Fruit fly (Drosophila melanogaster) whole organism, adult: ENCODE measurements around the gene Ance-2.

Source experiments
- CG11617 ChIP-seq: fragments of 200-800 bp; sonication (Bioruptor generic); optimal IDR thresholded peaks from 2 replicates; lab custom pipeline; 2017; ENCODE audit warnings: mild to moderate bottlenecking, missing biosample characterization, missing genetic modification reagents, missing genetic modification characterization
- CG12768 ChIP-seq: fragments of 200-800 bp; sonication (Bioruptor generic); optimal IDR thresholded peaks from 2 replicates; lab custom pipeline; 2017; ENCODE audit warnings: missing biosample characterization, missing genetic modification characterization, mild to moderate bottlenecking, moderate library complexity, missing genetic modification reagents
- CG14711 ChIP-seq: fragments of 200-800 bp; sonication (Bioruptor generic); optimal IDR thresholded peaks from 2 replicates; lab custom pipeline; 2018; ENCODE audit warnings: missing biosample characterization, mild to moderate bottlenecking, missing genetic modification characterization, moderate library complexity
- CG1620 ChIP-seq: fragments of 200-800 bp; sonication (Bioruptor generic); optimal IDR thresholded peaks from 2 replicates; lab custom pipeline; 2016; ENCODE audit warnings: missing biosample characterization, missing genetic modification characterization
- CG33017 ChIP-seq: fragments of 200-800 bp; sonication (Bioruptor generic); optimal IDR thresholded peaks from 2 replicates; lab custom pipeline; 2018; ENCODE audit warnings: missing biosample characterization, mild to moderate bottlenecking, missing genetic modification characterization, moderate library complexity
- CG5204 ChIP-seq: fragments of 200-800 bp; sonication (Bioruptor generic); optimal IDR thresholded peaks from 2 replicates; lab custom pipeline; 2016; ENCODE audit warnings: missing biosample characterization, missing genetic modification characterization
- CG7045 ChIP-seq: fragments of 200-800 bp; sonication (Bioruptor generic); optimal IDR thresholded peaks from 2 replicates; lab custom pipeline; 2017; ENCODE audit warnings: missing biosample characterization, mild to moderate bottlenecking, missing genetic modification characterization
- CG7101 ChIP-seq: fragments of 200-800 bp; sonication (Bioruptor generic); optimal IDR thresholded peaks from 2 replicates; lab custom pipeline; 2018; ENCODE audit warnings: missing biosample characterization, mild to moderate bottlenecking, missing genetic modification characterization, moderate library complexity
- Clk ChIP-seq: fragments of 200-800 bp; sonication (Bioruptor generic); optimal IDR thresholded peaks from 2 replicates; lab custom pipeline; 2017; ENCODE audit warnings: missing biosample characterization, missing genetic modification characterization
- Crg-1 ChIP-seq: fragments of 200-800 bp; sonication (Bioruptor generic); optimal IDR thresholded peaks from 2 replicates; lab custom pipeline; 2016; ENCODE audit warnings: missing biosample characterization, missing genetic modification characterization
- Hr96 ChIP-seq: fragments of 200-800 bp; sonication (Bioruptor generic); optimal IDR thresholded peaks from 2 replicates; lab custom pipeline; 2016; ENCODE audit warnings: missing biosample characterization, missing genetic modification characterization
- Mnt ChIP-seq: fragments of 200-800 bp; sonication (Bioruptor generic); optimal IDR thresholded peaks from 2 replicates; lab custom pipeline; 2016; ENCODE audit warnings: missing biosample characterization, mild to moderate bottlenecking, missing genetic modification characterization
- bab1 ChIP-seq: fragments of 200-800 bp; sonication (Bioruptor generic); optimal IDR thresholded peaks from 3 replicates; lab custom pipeline; 2019; ENCODE audit warnings: missing biosample characterization, mild to moderate bottlenecking, missing genetic modification characterization, moderate library complexity
- cic ChIP-seq: fragments of 200-800 bp; sonication (Bioruptor generic); optimal IDR thresholded peaks from 2 replicates; lab custom pipeline; 2017; ENCODE audit warnings: missing biosample characterization, mild to moderate bottlenecking, missing genetic modification characterization, moderate library complexity
- cnc ChIP-seq, 2 experiments: fragments of >200 bp; optimal IDR thresholded peaks; 2 replicates each; lab custom pipeline; 2017
- kay ChIP-seq: fragments of 200-800 bp; sonication (Bioruptor generic); peaks from one replicate; lab custom pipeline; 2016; ENCODE audit warnings: missing biosample characterization, missing genetic modification characterization, borderline replicate concordance
- ovo ChIP-seq: fragments of 200-800 bp; sonication (Bioruptor generic); optimal IDR thresholded peaks from 2 replicates; lab custom pipeline; 2016; ENCODE audit warnings: missing biosample characterization, missing genetic modification characterization
- pad ChIP-seq: fragments of 200-800 bp; sonication (Bioruptor generic); optimal IDR thresholded peaks from 3 replicates; lab custom pipeline; 2017; ENCODE audit warnings: missing biosample characterization, missing genetic modification characterization, mild to moderate bottlenecking, moderate library complexity, missing genetic modification reagents
- tj ChIP-seq: fragments of 200-800 bp; sonication (Bioruptor generic); optimal IDR thresholded peaks from 3 replicates; lab custom pipeline; 2017; ENCODE audit warnings: missing biosample characterization, mild to moderate bottlenecking, missing genetic modification characterization, moderate library complexity
- toe ChIP-seq: fragments of 200-800 bp; sonication (Bioruptor generic); optimal IDR thresholded peaks from 2 replicates; lab custom pipeline; 2016; ENCODE audit warnings: missing biosample characterization, missing genetic modification characterization

The Ance-2 gene

dm6 chr2L:13905848-13906585 lies 3.1 kb upstream of the Ance-2 start:
- TF ChIP-seq Hr96 (GFP tag; lab: Kevin White, UChicago), result no peak
- TF ChIP-seq CG12768, result peak; percentile 4
- TF ChIP-seq bab1 (GFP tag; lab: Kevin White, UChicago), result no peak
- no peak for TF ChIP-seq toe
- TF ChIP-seq kay (GFP tag; lab: Kevin White, UChicago), result no peak
- TF ChIP-seq CG14711 (tag; lab: Kevin White, UChicago), result no peak
- peak; percentile 65 for TF ChIP-seq cic (GFP tag; lab: Kevin White, UChicago)

DNA sequence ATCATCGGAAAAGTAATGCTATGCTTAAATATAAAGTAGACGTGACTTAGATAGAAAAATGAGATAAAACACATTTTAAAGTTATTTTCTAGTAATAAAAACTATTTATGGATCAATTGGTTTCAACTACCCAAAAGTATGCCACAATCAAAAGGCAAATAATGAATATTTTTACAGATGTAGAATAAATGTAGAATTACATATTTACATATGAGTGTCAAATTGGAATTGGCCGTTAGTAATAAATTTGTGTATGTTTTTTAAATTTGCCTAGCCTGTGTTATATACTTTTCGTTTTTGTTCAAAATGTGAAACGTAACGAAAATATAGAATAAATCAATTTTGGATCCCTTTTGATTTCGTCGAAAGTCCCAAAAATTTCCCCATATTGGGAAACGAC lies 2.6 kb downstream of the Ance-2 start, which contains the start of gene Acyp:
Gene Acyp, plus strand, starts transcription at position 301 of the 400 bp plus-strand sequence.
- TF ChIP-seq Mnt (GFP tag; lab: Kevin White, UChicago) (no peak), toe (no peak), CG33017 (tag; lab: Kevin White, UChicago) (no peak), Clk (no peak), CG12768 (no peak), tj (GFP tag; lab: Kevin White, UChicago) (no peak), Hr96 (GFP tag; lab: Kevin White, UChicago) (no peak)

DNA sequence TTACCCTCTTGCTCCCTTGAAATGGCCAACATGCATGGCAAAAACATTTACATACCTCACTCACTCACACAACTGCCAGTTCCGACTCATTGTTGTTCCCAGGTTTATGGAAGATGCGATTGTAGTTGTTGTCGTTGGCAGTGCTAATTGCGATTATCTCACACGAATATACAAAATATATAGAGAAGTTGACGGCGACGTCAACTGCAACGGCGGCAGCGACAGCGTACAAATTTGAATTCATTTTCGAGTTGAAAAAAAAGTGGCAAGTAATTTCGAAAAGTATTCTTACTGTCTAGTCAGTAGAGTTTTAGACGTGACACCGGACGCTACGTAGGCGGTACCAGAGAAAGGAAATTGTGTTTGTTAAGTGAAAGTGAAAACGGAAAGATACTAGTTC lies 5.3 kb downstream of the Ance-2 start, which contains the start of gene Ance-3:
Gene Ance-3, plus strand, starts transcription at position 301 of the 400 bp plus-strand sequence.
- TF ChIP-seq Hr96 (GFP tag; lab: Kevin White, UChicago) (no peak), Mnt (GFP tag; lab: Kevin White, UChicago) (no peak), toe (no peak), CG14711 (tag; lab: Kevin White, UChicago) (no peak), CG7101 (no peak), Crg-1 (no peak), CG5204 (no peak)

dm6 chr2L:13923453-13923852 lies 14.3 kb downstream of the Ance-2 start, which contains the start of gene Vajk1:
Vajk1 (minus strand) TSS chr2L:13923553.
- TF ChIP-seq CG1620 (GFP tag; lab: Kevin White, UChicago) (no peak), kay (GFP tag; lab: Kevin White, UChicago) (no peak), CG14711 (tag; lab: Kevin White, UChicago) (no peak), CG5204 (no peak), cnc (optimal IDR thresholded peaks at IDR 0.05; lab: Kevin White, UChicago) (no peak), CG7101 (no peak), pad (GFP tag; lab: Kevin White, UChicago) (no peak), Hr96 (GFP tag; lab: Kevin White, UChicago) (no peak), Crg-1 (no peak), Mnt (GFP tag; lab: Kevin White, UChicago) (no peak), ovo (no peak), CG12768 (no peak), cic (GFP tag; lab: Kevin White, UChicago) (no peak), toe (no peak), CG33017 (tag; lab: Kevin White, UChicago) (no peak), CG7045 (no peak), Clk (no peak), tj (GFP tag; lab: Kevin White, UChicago) (no peak), bab1 (GFP tag; lab: Kevin White, UChicago) (no peak)

DNA sequence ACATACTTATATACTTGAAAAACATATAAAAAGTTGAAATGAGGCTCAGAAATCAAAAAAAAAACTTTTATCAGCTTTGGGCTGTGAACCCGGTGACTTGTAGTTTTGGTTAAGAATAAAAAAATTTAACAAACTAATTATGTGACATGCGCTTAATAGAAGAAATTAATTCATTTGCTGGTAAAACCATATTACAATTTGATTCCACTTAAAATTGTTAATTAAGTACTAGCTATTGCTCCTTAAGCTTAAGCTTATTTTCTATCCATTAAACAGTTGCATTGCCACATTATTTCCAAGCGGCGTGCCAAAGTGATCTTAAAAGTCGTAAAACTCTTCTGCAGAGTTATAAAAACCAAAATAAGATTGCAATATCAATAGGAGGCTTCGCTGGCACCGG lies 14.9 kb downstream of the Ance-2 start:
- TF ChIP-seq cnc (optimal IDR thresholded peaks at IDR 0.05; lab: Kevin White, UChicago) (no peak), cic (GFP tag; lab: Kevin White, UChicago) (no peak), pad (GFP tag; lab: Kevin White, UChicago) (no peak), CG7101 (no peak)

DNA sequence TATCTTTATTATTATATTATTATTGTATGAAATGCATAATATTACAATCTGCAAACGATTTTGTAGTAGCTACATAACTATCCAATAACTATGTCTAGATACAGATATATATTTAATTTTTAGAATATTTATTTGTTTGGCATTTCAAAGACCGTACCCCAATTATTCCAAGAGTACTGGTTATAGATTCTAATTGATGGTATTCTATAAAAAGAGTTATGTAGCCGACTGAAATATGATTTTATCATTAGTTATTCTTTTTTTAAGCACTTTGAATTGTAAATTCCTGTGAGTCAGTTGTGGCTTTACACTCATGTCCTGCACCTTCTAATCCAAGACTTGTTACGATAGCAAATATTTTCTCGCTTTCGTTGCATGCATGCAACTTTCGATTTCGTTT lies 16.6 kb downstream of the Ance-2 start:
- TF ChIP-seq Hr96 (GFP tag; lab: Kevin White, UChicago) (no peak), tj (GFP tag; lab: Kevin White, UChicago) (no peak), cnc (optimal IDR thresholded peaks at IDR 0.05; lab: Kevin White, UChicago) (no peak), pad (GFP tag; lab: Kevin White, UChicago) (no peak), Crg-1 (no peak), kay (GFP tag; lab: Kevin White, UChicago) (no peak), toe (no peak), Clk (no peak), CG14711 (tag; lab: Kevin White, UChicago) (no peak), CG11617 (GFP tag; lab: Kevin White, UChicago) (no peak), CG33017 (tag; lab: Kevin White, UChicago) (no peak)

dm6 chr2L:13928461-13928860 lies 19.3 kb downstream of the Ance-2 start:
- TF ChIP-seq bab1 (GFP tag; lab: Kevin White, UChicago), result no peak
- no peak for TF ChIP-seq CG33017 (tag; lab: Kevin White, UChicago)
- TF ChIP-seq CG7101, result no peak
- no peak for TF ChIP-seq CG5204
- no peak for TF ChIP-seq toe
- TF ChIP-seq tj (GFP tag; lab: Kevin White, UChicago), result no peak
- TF ChIP-seq CG7045, result no peak
- TF ChIP-seq Mnt (GFP tag; lab: Kevin White, UChicago), result no peak
- TF ChIP-seq CG12768, result no peak
- TF ChIP-seq cic (GFP tag; lab: Kevin White, UChicago), result no peak
- TF ChIP-seq CG14711 (tag; lab: Kevin White, UChicago), result no peak
- no peak for TF ChIP-seq CG11617 (GFP tag; lab: Kevin White, UChicago)
- TF ChIP-seq pad (GFP tag; lab: Kevin White, UChicago), result no peak
- TF ChIP-seq CG1620 (GFP tag; lab: Kevin White, UChicago), result no peak
- TF ChIP-seq Hr96 (GFP tag; lab: Kevin White, UChicago), result no peak
- no peak for TF ChIP-seq cnc (optimal IDR thresholded peaks at IDR 0.05; lab: Kevin White, UChicago)
- no peak for TF ChIP-seq Crg-1
- TF ChIP-seq kay (GFP tag; lab: Kevin White, UChicago), result no peak
- TF ChIP-seq Clk, result no peak
- no peak for TF ChIP-seq ovo
